Fruit fly (Drosophila melanogaster) whole organism, embryonic: Measurements from ENCODE around the gene Nup153.

ENCODE experiments used
- Atf6 ChIP-seq: fragments of 200-800 bp; sonication (Bioruptor generic); IDR thresholded peaks from 2 replicates; pipeline ENCODE4 v1.3.6; 2022; ENCODE audit warnings: missing biosample characterization, missing genetic modification characterization
- Awh ChIP-seq: fragments of 200-800 bp; sonication (Bioruptor generic); IDR thresholded peaks from 2 replicates; pipeline ENCODE4, ENCODE4 v1.3.6; 2022; ENCODE audit warnings: missing biosample characterization, missing genetic modification characterization
- B-H2 ChIP-seq: fragments of 200-800 bp; sonication (Bioruptor generic); optimal IDR thresholded peaks from 2 replicates; lab custom pipeline; 2018; ENCODE audit warnings: missing biosample characterization, mild to moderate bottlenecking, missing genetic modification characterization
- Bdp1 ChIP-seq: fragments of 200-800 bp; sonication (Bioruptor generic); optimal IDR thresholded peaks from 3 replicates; lab custom pipeline; 2016; ENCODE audit warnings: missing biosample characterization, missing genetic modification characterization
- BtbVII ChIP-seq: fragments of 200-800 bp; sonication (Bioruptor generic); optimal IDR thresholded peaks from 3 replicates; lab custom pipeline; 2017; ENCODE audit warnings: missing biosample characterization, mild to moderate bottlenecking, missing genetic modification characterization
- C15 ChIP-seq: fragments of 200-800 bp; sonication (Bioruptor generic); IDR thresholded peaks from 3 replicates; pipeline ENCODE4 v1.3.6; 2022; ENCODE audit warnings: missing biosample characterization, missing genetic modification characterization
- CG10366 ChIP-seq: fragments of 200-800 bp; sonication (Bioruptor generic); IDR thresholded peaks from 2 replicates; pipeline ENCODE4 v1.3.6; 2022; ENCODE audit warnings: missing biosample characterization, missing genetic modification characterization
- CG10543 ChIP-seq: fragments of 200-800 bp; sonication (Bioruptor generic); optimal IDR thresholded peaks from 3 replicates; lab custom pipeline; 2017; ENCODE audit warnings: missing biosample characterization, mild to moderate bottlenecking, missing genetic modification characterization, moderate library complexity
- CG10979 ChIP-seq: fragments of 200-800 bp; sonication (Bioruptor generic); optimal IDR thresholded peaks from 2 replicates; lab custom pipeline; 2018; ENCODE audit warnings: missing biosample characterization, mild to moderate bottlenecking, missing genetic modification characterization, moderate library complexity
- CG11723 ChIP-seq: fragments of 200-800 bp; sonication (Bioruptor generic); optimal IDR thresholded peaks from 2 replicates; lab custom pipeline; 2017; ENCODE audit warnings: missing biosample characterization, mild to moderate bottlenecking, missing genetic modification characterization
- CG13296 ChIP-seq: fragments of 200-800 bp; sonication (Bioruptor generic); optimal IDR thresholded peaks from 3 replicates; lab custom pipeline; 2018; ENCODE audit warnings: missing biosample characterization, mild to moderate bottlenecking, missing genetic modification characterization
- CG15269 ChIP-seq: fragments of 200-800 bp; sonication (Bioruptor generic); optimal IDR thresholded peaks from 2 replicates; lab custom pipeline; 2018; ENCODE audit warnings: missing biosample characterization, mild to moderate bottlenecking, missing genetic modification characterization, moderate library complexity
- CG17568 ChIP-seq: fragments of 200-800 bp; sonication (Bioruptor generic); optimal IDR thresholded peaks from 2 replicates; lab custom pipeline; 2018; ENCODE audit warnings: missing biosample characterization, mild to moderate bottlenecking, missing genetic modification characterization, moderate library complexity
- CG33557 ChIP-seq: fragments of 200-800 bp; sonication (Bioruptor generic); optimal IDR thresholded peaks from 2 replicates; lab custom pipeline; 2019; ENCODE audit warnings: missing biosample characterization, mild to moderate bottlenecking, missing genetic modification characterization, moderate library complexity
- CG3838 ChIP-seq: fragments of 200-800 bp; sonication (Bioruptor generic); optimal IDR thresholded peaks from 3 replicates; lab custom pipeline; 2016; ENCODE audit warnings: missing biosample characterization, missing genetic modification characterization
- CG6683 ChIP-seq: fragments of 200-800 bp; sonication (Bioruptor generic); optimal IDR thresholded peaks from 2 replicates; lab custom pipeline; 2017; ENCODE audit warnings: missing biosample characterization, mild to moderate bottlenecking, missing genetic modification characterization, missing genetic modification reagents
- CG8281 ChIP-seq: fragments of 200-800 bp; sonication (Bioruptor generic); optimal IDR thresholded peaks from 2 replicates; lab custom pipeline; 2018; ENCODE audit warnings: missing biosample characterization, mild to moderate bottlenecking, missing genetic modification characterization, moderate library complexity
- CG8924 ChIP-seq: fragments of 200-800 bp; optimal IDR thresholded peaks from 3 replicates; lab custom pipeline; 2019; ENCODE audit warnings: missing biosample characterization, mild to moderate bottlenecking, missing genetic modification characterization, moderate library complexity
- CG8944 ChIP-seq: fragments of 200-800 bp; sonication (Bioruptor generic); optimal IDR thresholded peaks from 3 replicates; lab custom pipeline; 2016; ENCODE audit warnings: missing biosample characterization, missing genetic modification characterization
- CG9817 ChIP-seq: fragments of 200-800 bp; sonication (Bioruptor generic); optimal IDR thresholded peaks from 2 replicates; lab custom pipeline; 2018; ENCODE audit warnings: missing biosample characterization, mild to moderate bottlenecking, missing genetic modification characterization, moderate library complexity
- CrebB ChIP-seq: fragments of 200-800 bp; sonication (Bioruptor generic); optimal IDR thresholded peaks from 3 replicates; lab custom pipeline; 2018; ENCODE audit warnings: missing biosample characterization, mild to moderate bottlenecking, missing genetic modification characterization
- D19B ChIP-seq: fragments of 200-800 bp; sonication (Bioruptor generic); optimal IDR thresholded peaks from 2 replicates; lab custom pipeline; 2017; ENCODE audit warnings: missing biosample characterization, mild to moderate bottlenecking, missing genetic modification characterization
- Dek ChIP-seq: fragments of 200-800 bp; sonication (Bioruptor generic); optimal IDR thresholded peaks from 3 replicates; lab custom pipeline; 2019; ENCODE audit warnings: missing biosample characterization, mild to moderate bottlenecking, missing genetic modification characterization, moderate library complexity
- Elba2 ChIP-seq: fragments of 200-800 bp; sonication (Bioruptor generic); optimal IDR thresholded peaks from 3 replicates; lab custom pipeline; 2016; ENCODE audit warnings: missing biosample characterization, missing genetic modification characterization
- H15 ChIP-seq: fragments of 200-800 bp; sonication (Bioruptor generic); IDR thresholded peaks from 3 replicates; pipeline ENCODE4 v1.3.6; 2022; ENCODE audit warnings: missing biosample characterization, missing genetic modification characterization
- HmgD ChIP-seq: fragments of 200-800 bp; sonication (Bioruptor generic); optimal IDR thresholded peaks from 3 replicates; lab custom pipeline; 2016; ENCODE audit warnings: missing biosample characterization, missing genetic modification characterization
- Hmr ChIP-seq: fragments of 200-800 bp; sonication (Bioruptor generic); optimal IDR thresholded peaks from 3 replicates; lab custom pipeline; 2017; ENCODE audit warnings: mild to moderate bottlenecking, missing biosample characterization, missing genetic modification reagents, missing genetic modification characterization
- Max ChIP-seq: fragments of 200-800 bp; sonication (Bioruptor generic); optimal IDR thresholded peaks from 2 replicates; lab custom pipeline; 2016; ENCODE audit warnings: missing biosample characterization, mild to moderate bottlenecking, missing genetic modification characterization
- Nf-YC ChIP-seq: fragments of 200-800 bp; optimal IDR thresholded peaks from 3 replicates; lab custom pipeline; 2019; ENCODE audit warnings: missing biosample characterization, mild to moderate bottlenecking, missing genetic modification characterization, moderate library complexity
- PHDP ChIP-seq: fragments of 200-800 bp; sonication (Bioruptor generic); optimal IDR thresholded peaks from 3 replicates; lab custom pipeline; 2018; ENCODE audit warnings: missing biosample characterization, mild to moderate bottlenecking, missing genetic modification characterization, moderate library complexity
- Pdp1 ChIP-seq, 2 experiments: fragments of 200-800 bp; sonication (Bioruptor generic); optimal IDR thresholded peaks; 3 replicates each; lab custom pipeline; 2016; ENCODE audit warnings: missing biosample characterization in 2 of 2, missing genetic modification characterization in 2 of 2, mild to moderate bottlenecking in 1 of 2, moderate library complexity in 1 of 2
- Six4 ChIP-seq: fragments of 200-800 bp; sonication (Bioruptor generic); optimal IDR thresholded peaks from 2 replicates; lab custom pipeline; 2016; ENCODE audit warnings: missing biosample characterization, missing genetic modification characterization
- Vsx1 ChIP-seq: fragments of 200-800 bp; sonication (Bioruptor generic); optimal IDR thresholded peaks from 2 replicates; lab custom pipeline; 2017; ENCODE audit warnings: missing biosample characterization, mild to moderate bottlenecking, missing genetic modification characterization, missing genetic modification reagents
- ara ChIP-seq: fragments of 200-800 bp; sonication (Bioruptor generic); IDR thresholded peaks from 2 replicates; pipeline ENCODE4 v1.3.6; 2022; ENCODE audit warnings: missing biosample characterization, missing genetic modification characterization
- cwo ChIP-seq: fragments of 200-800 bp; sonication (Bioruptor generic); optimal IDR thresholded peaks from 3 replicates; lab custom pipeline; 2017; ENCODE audit warnings: missing biosample characterization, missing genetic modification characterization, mild to moderate bottlenecking, moderate library complexity, missing genetic modification reagents
- dimm ChIP-seq: fragments of 200-800 bp; sonication (Bioruptor generic); IDR thresholded peaks from 2 replicates; pipeline ENCODE4 v1.3.6; 2022; ENCODE audit warnings: missing biosample characterization, missing genetic modification characterization
- ewg ChIP-seq: fragments of 200-800 bp; sonication (Bioruptor generic); optimal IDR thresholded peaks from 3 replicates; lab custom pipeline; 2017; ENCODE audit warnings: mild to moderate bottlenecking, missing biosample characterization, missing genetic modification reagents, missing genetic modification characterization
- exex ChIP-seq: fragments of 200-800 bp; sonication (Bioruptor generic); optimal IDR thresholded peaks from 4 replicates; lab custom pipeline; 2018; ENCODE audit warnings: missing biosample characterization, mild to moderate bottlenecking, missing genetic modification characterization, moderate library complexity
- ftz-f1 ChIP-seq: fragments of 200-800 bp; sonication (Bioruptor generic); optimal IDR thresholded peaks from 2 replicates; lab custom pipeline; 2016; ENCODE audit warnings: missing biosample characterization, missing genetic modification characterization
- grau ChIP-seq: fragments of 200-800 bp; optimal IDR thresholded peaks from 3 replicates; lab custom pipeline; 2019; ENCODE audit warnings: missing biosample characterization, mild to moderate bottlenecking, missing genetic modification characterization, moderate library complexity
- mam ChIP-seq: fragments of 200-800 bp; sonication (Bioruptor generic); optimal IDR thresholded peaks from 3 replicates; lab custom pipeline; 2016; ENCODE audit warnings: missing biosample characterization, missing genetic modification characterization
- pho ChIP-seq: fragments of 200-800 bp; sonication (Bioruptor generic); optimal IDR thresholded peaks from 2 replicates; lab custom pipeline; 2016; ENCODE audit warnings: missing biosample characterization, missing genetic modification characterization
- pzg ChIP-seq: fragments of 200-800 bp; sonication (Bioruptor generic); optimal IDR thresholded peaks from 3 replicates; lab custom pipeline; 2018; ENCODE audit warnings: missing biosample characterization, mild to moderate bottlenecking, missing genetic modification characterization, moderate library complexity
- ranshi ChIP-seq: fragments of 200-800 bp; sonication (Bioruptor generic); IDR thresholded peaks from 2 replicates; pipeline ENCODE4 v1.3.6; 2022; ENCODE audit warnings: missing biosample characterization, missing genetic modification characterization
- salm ChIP-seq: fragments of 200-800 bp; sonication (Bioruptor generic); optimal IDR thresholded peaks from 2 replicates; lab custom pipeline; 2018; ENCODE audit warnings: missing biosample characterization, mild to moderate bottlenecking, missing genetic modification characterization
- stc ChIP-seq: fragments of 200-800 bp; sonication (Bioruptor generic); IDR thresholded peaks from 2 replicates; pipeline ENCODE4 v1.3.6; 2022; ENCODE audit warnings: missing biosample characterization, missing genetic modification characterization
- tap ChIP-seq: fragments of 200-800 bp; optimal IDR thresholded peaks from 3 replicates; lab custom pipeline; 2019; ENCODE audit warnings: missing biosample characterization, mild to moderate bottlenecking, missing genetic modification characterization, moderate library complexity
- vvl ChIP-seq: fragments of 200-800 bp; sonication (Bioruptor generic); IDR thresholded peaks from 2 replicates; pipeline ENCODE4 v1.3.6; 2022; ENCODE audit warnings: missing biosample characterization, missing genetic modification characterization
- wek ChIP-seq: fragments of 200-800 bp; sonication (Bioruptor generic); optimal IDR thresholded peaks from 3 replicates; lab custom pipeline; 2018; ENCODE audit warnings: missing biosample characterization, mild to moderate bottlenecking, missing genetic modification characterization, moderate library complexity
- yki ChIP-seq: fragments of >200 bp; optimal IDR thresholded peaks from 3 replicates; lab custom pipeline; 2018
- zen ChIP-seq: fragments of 200-800 bp; sonication (Bioruptor generic); optimal IDR thresholded peaks from 3 replicates; lab custom pipeline; 2018; ENCODE audit warnings: missing biosample characterization, mild to moderate bottlenecking, missing genetic modification characterization, moderate library complexity

Nup153 gene

dm6 chrX:16655724-16656235, 56.7 kb downstream of the Nup153 start (continued):
- no peak for TF ChIP-seq pzg (GFP tag; lab: Kevin White, UChicago)
- TF ChIP-seq BtbVII: peak; percentile 60
- TF ChIP-seq CG10979 (tag; lab: Kevin White, UChicago): no peak
- TF ChIP-seq ara (GFP tag; lab: Robert Waterston, UW): 0 out of 2 replicates have a peak, but pooled peaks have one; percentile 38
- TF ChIP-seq CG11723 (GFP tag; lab: Kevin White, UChicago): no peak
- TF ChIP-seq mam: no peak
- no peak for TF ChIP-seq tap (tag; lab: Kevin White, UChicago)
- TF ChIP-seq CG8281 (tag; lab: Kevin White, UChicago): peak; percentile 4
- TF ChIP-seq PHDP: no peak
- TF ChIP-seq CG8944: no peak
- TF ChIP-seq Atf6 (GFP tag; lab: Robert Waterston, UW): no peak
- TF ChIP-seq dimm (GFP tag; lab: Robert Waterston, UW): no peak
- peak in 1 of 2 experiments; percentile 47 for TF ChIP-seq Pdp1 (GFP tag; optimal IDR thresholded peaks at IDR 0.05; lab: Kevin White, UChicago)
- TF ChIP-seq ftz-f1 (GFP tag; lab: Kevin White, UChicago): no peak
- TF ChIP-seq Vsx1: peak; percentile 61
- TF ChIP-seq Elba2 (GFP tag; lab: Kevin White, UChicago): peak; percentile 97
- TF ChIP-seq CG9817 (tag; lab: Kevin White, UChicago): no peak
- TF ChIP-seq CG17568 (GFP tag; lab: Kevin White, UChicago): no peak
- TF ChIP-seq Six4: peak; percentile 48
- peak; percentile 74 for TF ChIP-seq exex (tag; lab: Kevin White, UChicago)
- TF ChIP-seq CG10366 (GFP tag; lab: Robert Waterston, UW): no peak
- peak; percentile 73 for TF ChIP-seq Nf-YC (tag; lab: Kevin White, UChicago)
- peak; percentile 32 for TF ChIP-seq CG6683 (GFP tag; lab: Kevin White, UChicago)
- TF ChIP-seq CG3838 (GFP tag; lab: Kevin White, UChicago): no peak
- peak; percentile 86 for TF ChIP-seq D19B (GFP tag; lab: Kevin White, UChicago)
- TF ChIP-seq CG33557 (GFP tag; lab: Kevin White, UChicago): peak; percentile 51
- peak; percentile 7 for TF ChIP-seq Max
- peak; percentile 41; the same call in 1 of the 2 replicates for TF ChIP-seq vvl (GFP tag; lab: Robert Waterston, UW)
- peak; percentile 25 for TF ChIP-seq CG8924
- TF ChIP-seq ewg (GFP tag; lab: Kevin White, UChicago): no peak
- no peak for TF ChIP-seq Awh (GFP tag; lab: Robert Waterston, UW)
- TF ChIP-seq H15 (GFP tag; lab: Robert Waterston, UW): no peak
- TF ChIP-seq yki: no peak
- no peak for TF ChIP-seq Dek (tag; lab: Kevin White, UChicago)
- peak; percentile 45 for TF ChIP-seq CG13296 (GFP tag; lab: Kevin White, UChicago)
- peak; percentile 28 for TF ChIP-seq B-H2 (GFP tag; lab: Kevin White, UChicago)
- TF ChIP-seq grau (tag; lab: Kevin White, UChicago): peak; percentile 3
- TF ChIP-seq Hmr: peak; percentile 11
- TF ChIP-seq C15 (GFP tag; lab: Robert Waterston, UW): no peak
- TF ChIP-seq pho: no peak
- peak; percentile 75 for TF ChIP-seq CG10543 (GFP tag; lab: Kevin White, UChicago)
- no peak for TF ChIP-seq stc (GFP tag; lab: Robert Waterston, UW)
- TF ChIP-seq zen (tag; lab: Kevin White, UChicago): peak; percentile 29
- peak; percentile 49 for TF ChIP-seq CrebB (tag; lab: Kevin White, UChicago)
- peak; percentile 98 for TF ChIP-seq cwo (GFP tag; lab: Kevin White, UChicago)
- TF ChIP-seq wek: peak; percentile 18
- no peak for TF ChIP-seq salm (tag; lab: Kevin White, UChicago)
- TF ChIP-seq HmgD: peak; percentile 2
- TF ChIP-seq ranshi (GFP tag; lab: Robert Waterston, UW): no peak
- TF ChIP-seq Bdp1 (GFP tag; lab: Kevin White, UChicago): no peak
- TF ChIP-seq CG15269 (tag; lab: Kevin White, UChicago): peak; percentile 36
